Worm (Caenorhabditis elegans): ENCODE results near the gene cnc-11.

cnc-11 gene

ce11 chrV:1447079-1447478, 4.9 kb downstream of the cnc-11 start, which contains the start of gene cnc-4:
TSS of gene cnc-4 (plus strand) at chrV:1447195.
- no peak for TF ChIP-seq flt-1 (GFP tag; IDR thresholded peaks at IDR 0.05)
- no peak for TF ChIP-seq med-1 (GFP tag; optimal IDR thresholded peaks at IDR 0.05; ENCODE audit: insufficient read depth)
- no peak for TF ChIP-seq tab-1 (GFP tag; IDR thresholded peaks at IDR 0.05)

- TF ChIP-seq T22C8.4 (GFP tag; IDR thresholded peaks at IDR 0.05) (no peak), med-1 (GFP tag; optimal IDR thresholded peaks at IDR 0.05; ENCODE audit: insufficient read depth) (no peak), ztf-23 (GFP tag; IDR thresholded peaks at IDR 0.05) (no peak), ztf-29 (GFP tag; IDR thresholded peaks at IDR 0.05) (no peak), ref-1 (GFP tag; conservative IDR thresholded peaks at IDR 0.05) (no peak)
Measured at ce11 chrV:1447724-1448123, 5.6 kb downstream of the cnc-11 start, which contains the start of gene cnc-3. TSS of gene cnc-3 (plus strand) at chrV:1448004.

- TF ChIP-seq cog-1 (tag; optimal IDR thresholded peaks at IDR 0.05) (no peak), tab-1 (GFP tag; IDR thresholded peaks at IDR 0.05) (no peak), ztf-23 (GFP tag; IDR thresholded peaks at IDR 0.05) (no peak), flt-1 (GFP tag; IDR thresholded peaks at IDR 0.05) (no peak), med-1 (GFP tag; optimal IDR thresholded peaks at IDR 0.05; ENCODE audit: insufficient read depth) (no peak), ztf-29 (GFP tag; IDR thresholded peaks at IDR 0.05) (no peak), ref-1 (GFP tag; conservative IDR thresholded peaks at IDR 0.05) (no peak), T22C8.4 (GFP tag; IDR thresholded peaks at IDR 0.05) (no peak), klf-2 (GFP tag; conservative IDR thresholded peaks at IDR 0.05) (no peak)
Measured at ce11 chrV:1450160-1450559, 8.0 kb downstream of the cnc-11 start, which contains the start of gene cnc-2. TSS of gene cnc-2 (minus strand) at chrV:1450183.

ce11 chrV:1451334-1451733, 9.2 kb downstream of the cnc-11 start, which contains the start of gene srj-23:
TSS of gene srj-23 (plus strand) at chrV:1451634.
- TF ChIP-seq med-1 (GFP tag; optimal IDR thresholded peaks at IDR 0.05; ENCODE audit: insufficient read depth) (no peak), tab-1 (GFP tag; IDR thresholded peaks at IDR 0.05) (no peak), ztf-23 (GFP tag; IDR thresholded peaks at IDR 0.05) (no peak), cog-1 (tag; optimal IDR thresholded peaks at IDR 0.05) (no peak), ref-1 (GFP tag; conservative IDR thresholded peaks at IDR 0.05) (no peak), T22C8.4 (GFP tag; IDR thresholded peaks at IDR 0.05) (no peak), klf-2 (GFP tag; conservative IDR thresholded peaks at IDR 0.05) (no peak), flt-1 (GFP tag; IDR thresholded peaks at IDR 0.05) (no peak), ztf-29 (GFP tag; IDR thresholded peaks at IDR 0.05) (no peak)

ce11 chrV:1454762-1455161, 12.6 kb downstream of the cnc-11 start, which contains the start of gene chil-14:
TSS of gene chil-14 (plus strand) at chrV:1455062.
- no peak for TF ChIP-seq flt-1 (GFP tag; IDR thresholded peaks at IDR 0.05)
- no peak for TF ChIP-seq cog-1 (tag; optimal IDR thresholded peaks at IDR 0.05)
- TF ChIP-seq ztf-29 (GFP tag; IDR thresholded peaks at IDR 0.05) = no peak
- no peak for TF ChIP-seq tab-1 (GFP tag; IDR thresholded peaks at IDR 0.05)
- TF ChIP-seq ref-1 (GFP tag; conservative IDR thresholded peaks at IDR 0.05) = no peak
- TF ChIP-seq T22C8.4 (GFP tag; IDR thresholded peaks at IDR 0.05) = no peak
- no peak for TF ChIP-seq ztf-23 (GFP tag; IDR thresholded peaks at IDR 0.05)

- TF ChIP-seq klf-2 (GFP tag; conservative IDR thresholded peaks at IDR 0.05) (no peak), T22C8.4 (GFP tag; IDR thresholded peaks at IDR 0.05) (no peak), ztf-29 (GFP tag; IDR thresholded peaks at IDR 0.05) (no peak), cog-1 (tag; optimal IDR thresholded peaks at IDR 0.05) (no peak), tab-1 (GFP tag; IDR thresholded peaks at IDR 0.05) (no peak), flt-1 (GFP tag; IDR thresholded peaks at IDR 0.05) (no peak), med-1 (GFP tag; optimal IDR thresholded peaks at IDR 0.05; ENCODE audit: insufficient read depth) (no peak), ztf-23 (GFP tag; IDR thresholded peaks at IDR 0.05) (no peak), ref-1 (GFP tag; conservative IDR thresholded peaks at IDR 0.05) (no peak)
Measured at ce11 chrV:1455280-1455679, 13.1 kb downstream of the cnc-11 start.

ce11 chrV:1456614-1457013, 14.5 kb downstream of the cnc-11 start:
- TF ChIP-seq ztf-23 (GFP tag; IDR thresholded peaks at IDR 0.05) = no peak
- TF ChIP-seq T22C8.4 (GFP tag; IDR thresholded peaks at IDR 0.05) = no peak
- TF ChIP-seq med-1 (GFP tag; optimal IDR thresholded peaks at IDR 0.05; ENCODE audit: insufficient read depth) = no peak
- TF ChIP-seq cog-1 (tag; optimal IDR thresholded peaks at IDR 0.05) = no peak

- TF ChIP-seq ztf-29 (GFP tag; IDR thresholded peaks at IDR 0.05) (no peak), flt-1 (GFP tag; IDR thresholded peaks at IDR 0.05) (no peak), ztf-23 (GFP tag; IDR thresholded peaks at IDR 0.05) (no peak), ref-1 (GFP tag; conservative IDR thresholded peaks at IDR 0.05) (no peak), med-1 (GFP tag; optimal IDR thresholded peaks at IDR 0.05; ENCODE audit: insufficient read depth) (no peak), T22C8.4 (GFP tag; IDR thresholded peaks at IDR 0.05) (no peak), klf-2 (GFP tag; conservative IDR thresholded peaks at IDR 0.05) (no peak), tab-1 (GFP tag; IDR thresholded peaks at IDR 0.05) (no peak), cog-1 (tag; optimal IDR thresholded peaks at IDR 0.05) (no peak)
Measured at ce11 chrV:1459374-1459926, 17.3 kb downstream of the cnc-11 start.

ce11 chrV:1460069-1460468, 17.9 kb downstream of the cnc-11 start, which contains the start of gene hacd-1:
TSS of gene hacd-1 (plus strand) at chrV:1460369.
- TF ChIP-seq med-1 (GFP tag; optimal IDR thresholded peaks at IDR 0.05; ENCODE audit: insufficient read depth) (no peak), tab-1 (GFP tag; IDR thresholded peaks at IDR 0.05) (no peak), ztf-23 (GFP tag; IDR thresholded peaks at IDR 0.05) (no peak), flt-1 (GFP tag; IDR thresholded peaks at IDR 0.05) (no peak), cog-1 (tag; optimal IDR thresholded peaks at IDR 0.05) (no peak), T22C8.4 (GFP tag; IDR thresholded peaks at IDR 0.05) (no peak), klf-2 (GFP tag; conservative IDR thresholded peaks at IDR 0.05) (no peak), ref-1 (GFP tag; conservative IDR thresholded peaks at IDR 0.05) (no peak), ztf-29 (GFP tag; IDR thresholded peaks at IDR 0.05) (no peak)

ce11 chrV:1464543-1465040, 22.4 kb downstream of the cnc-11 start, which contains the start of the genes fpn-1.2 and pqn-54:
TSS of gene fpn-1.2 (minus strand) at chrV:1464699.
TSS of gene pqn-54 (plus strand) at chrV:1464990.
- TF ChIP-seq ref-1 (GFP tag; conservative IDR thresholded peaks at IDR 0.05) (no peak), ztf-29 (GFP tag; IDR thresholded peaks at IDR 0.05) (no peak), ztf-23 (GFP tag; IDR thresholded peaks at IDR 0.05) (no peak), flt-1 (GFP tag; IDR thresholded peaks at IDR 0.05) (no peak), cog-1 (tag; optimal IDR thresholded peaks at IDR 0.05) (no peak), klf-2 (GFP tag; conservative IDR thresholded peaks at IDR 0.05) (no peak), T22C8.4 (GFP tag; IDR thresholded peaks at IDR 0.05) (no peak)

All from whole organism, midembryonic.